Fruit fly (Drosophila melanogaster) whole organism, embryonic: ENCODE data around the gene Cyp12a4.

Source experiments
- ATbp ChIP-seq: fragments of 200-800 bp; sonication (Bioruptor generic); optimal IDR thresholded peaks from 2 replicates; lab custom pipeline; 2017; ENCODE audit warnings: missing biosample characterization, mild to moderate bottlenecking, missing genetic modification characterization, missing genetic modification reagents
- CG10654 ChIP-seq: fragments of 200-800 bp; sonication (Bioruptor generic); optimal IDR thresholded peaks from 2 replicates; lab custom pipeline; 2016; ENCODE audit warnings: missing biosample characterization, missing genetic modification characterization
- CG10979 ChIP-seq: fragments of 200-800 bp; sonication (Bioruptor generic); optimal IDR thresholded peaks from 2 replicates; lab custom pipeline; 2018; ENCODE audit warnings: missing biosample characterization, mild to moderate bottlenecking, missing genetic modification characterization, moderate library complexity
- CG1233 ChIP-seq: fragments of 200-800 bp; sonication (Bioruptor generic); optimal IDR thresholded peaks from 4 replicates; lab custom pipeline; 2018; ENCODE audit warnings: missing biosample characterization, mild to moderate bottlenecking, missing genetic modification characterization
- CG13287 ChIP-seq: fragments of 200-800 bp; sonication (Bioruptor generic); IDR thresholded peaks from 2 replicates; pipeline ENCODE4 v1.3.6; 2022; ENCODE audit warnings: missing biosample characterization, missing genetic modification characterization; ENCODE audit not compliant: partially characterized antibody
- CG14965 ChIP-seq: fragments of 200-800 bp; sonication (Bioruptor generic); optimal IDR thresholded peaks from 2 replicates; lab custom pipeline; 2016; ENCODE audit warnings: missing biosample characterization, missing genetic modification characterization, borderline replicate concordance
- CG15601 ChIP-seq: fragments of 200-800 bp; sonication (Bioruptor generic); optimal IDR thresholded peaks from 3 replicates; lab custom pipeline; 2019; ENCODE audit warnings: missing biosample characterization, mild to moderate bottlenecking, missing genetic modification characterization, moderate library complexity
- CG17186 ChIP-seq: fragments of 200-800 bp; sonication (Bioruptor generic); optimal IDR thresholded peaks from 3 replicates; lab custom pipeline; 2017; ENCODE audit warnings: missing biosample characterization, missing genetic modification reagents, missing genetic modification characterization
- CG17328 ChIP-seq: fragments of 200-800 bp; sonication (Bioruptor generic); IDR thresholded peaks from 2 replicates; pipeline ENCODE4 v1.3.6; 2022; ENCODE audit warnings: missing biosample characterization, missing genetic modification characterization
- CG1832 ChIP-seq: fragments of 200-800 bp; sonication (Bioruptor generic); optimal IDR thresholded peaks from 2 replicates; lab custom pipeline; 2017; ENCODE audit warnings: missing biosample characterization, mild to moderate bottlenecking, missing genetic modification characterization, inconsistent platforms
- CG2116 ChIP-seq: fragments of 200-800 bp; sonication (Bioruptor generic); optimal IDR thresholded peaks from 3 replicates; lab custom pipeline; 2018; ENCODE audit warnings: missing biosample characterization, mild to moderate bottlenecking, missing genetic modification characterization
- CG2712 ChIP-seq: fragments of 200-800 bp; optimal IDR thresholded peaks from 3 replicates; lab custom pipeline; 2019; ENCODE audit warnings: missing biosample characterization, mild to moderate bottlenecking, missing genetic modification characterization, moderate library complexity
- CG3407 ChIP-seq: fragments of 200-800 bp; sonication (Bioruptor generic); optimal IDR thresholded peaks from 2 replicates; lab custom pipeline; 2018; ENCODE audit warnings: missing biosample characterization, mild to moderate bottlenecking, missing genetic modification characterization
- CG4404 ChIP-seq: fragments of 200-800 bp; sonication (Bioruptor generic); IDR thresholded peaks from 2 replicates; pipeline ENCODE4 v1.3.6; 2022; ENCODE audit warnings: missing biosample characterization, missing genetic modification characterization
- CG4424 ChIP-seq: fragments of 200-800 bp; sonication (Bioruptor generic); optimal IDR thresholded peaks from 3 replicates; lab custom pipeline; 2016; ENCODE audit warnings: missing biosample characterization, missing genetic modification characterization
- CG6654 ChIP-seq: fragments of 200-800 bp; sonication (Bioruptor generic); optimal IDR thresholded peaks from 2 replicates; lab custom pipeline; 2017; ENCODE audit warnings: missing biosample characterization, mild to moderate bottlenecking, missing genetic modification characterization
- CG6683 ChIP-seq: fragments of 200-800 bp; sonication (Bioruptor generic); optimal IDR thresholded peaks from 2 replicates; lab custom pipeline; 2017; ENCODE audit warnings: missing biosample characterization, mild to moderate bottlenecking, missing genetic modification characterization, missing genetic modification reagents
- CG6813 ChIP-seq: fragments of 200-800 bp; sonication (Bioruptor generic); optimal IDR thresholded peaks from 2 replicates; lab custom pipeline; 2017; ENCODE audit warnings: missing biosample characterization, missing genetic modification characterization, mild to moderate bottlenecking, moderate library complexity, missing genetic modification reagents
- CG9797 ChIP-seq: fragments of 200-800 bp; sonication (Bioruptor generic); optimal IDR thresholded peaks from 3 replicates; lab custom pipeline; 2018; ENCODE audit warnings: missing biosample characterization, mild to moderate bottlenecking, missing genetic modification characterization
- Ets97D ChIP-seq: fragments of 200-800 bp; sonication (Bioruptor generic); optimal IDR thresholded peaks from 3 replicates; lab custom pipeline; 2016; ENCODE audit warnings: missing biosample characterization, missing genetic modification characterization
- Fer3 ChIP-seq: fragments of 200-800 bp; sonication (Bioruptor generic); optimal IDR thresholded peaks from 2 replicates; lab custom pipeline; 2018; ENCODE audit warnings: missing biosample characterization, mild to moderate bottlenecking, missing genetic modification characterization, moderate library complexity
- HLH54F ChIP-seq: fragments of 200-800 bp; sonication (Bioruptor generic); optimal IDR thresholded peaks from 3 replicates; lab custom pipeline; 2016; ENCODE audit warnings: missing biosample characterization, missing genetic modification characterization
- Hmx ChIP-seq: fragments of 200-800 bp; sonication (Bioruptor generic); optimal IDR thresholded peaks from 2 replicates; lab custom pipeline; 2016; ENCODE audit warnings: missing biosample characterization, missing genetic modification characterization
- Jarid2 ChIP-seq: fragments of 200-800 bp; sonication (Bioruptor generic); optimal IDR thresholded peaks from 3 replicates; lab custom pipeline; 2017; ENCODE audit warnings: mild to moderate bottlenecking, missing biosample characterization, missing genetic modification reagents, missing genetic modification characterization
- Kr ChIP-seq: fragments of 200-800 bp; sonication (Bioruptor generic); optimal IDR thresholded peaks from 2 replicates; lab custom pipeline; 2017; ENCODE audit warnings: missing biosample characterization, mild to moderate bottlenecking, missing genetic modification characterization
- NC2β ChIP-seq: fragments of 200-800 bp; sonication (Bioruptor generic); optimal IDR thresholded peaks from 2 replicates; lab custom pipeline; 2016; ENCODE audit warnings: missing biosample characterization, missing genetic modification characterization
- Neu2 ChIP-seq: fragments of 200-800 bp; sonication (Bioruptor generic); optimal IDR thresholded peaks from 3 replicates; lab custom pipeline; 2016; ENCODE audit warnings: missing biosample characterization, missing genetic modification characterization, borderline replicate concordance
- Oaz ChIP-seq: fragments of 200-800 bp; sonication (Bioruptor generic); IDR thresholded peaks from 2 replicates; pipeline ENCODE4 v1.3.6; 2022; ENCODE audit warnings: missing biosample characterization, missing genetic modification characterization
- Usf ChIP-seq: fragments of 200-800 bp; sonication (Bioruptor generic); optimal IDR thresholded peaks from 2 replicates; lab custom pipeline; 2017; ENCODE audit warnings: missing genotype, missing biosample characterization, missing genetic modification characterization
- Xrp1 ChIP-seq: fragments of 200-800 bp; sonication (Bioruptor generic); IDR thresholded peaks from 2 replicates; pipeline ENCODE4 v1.3.6; 2022; ENCODE audit warnings: missing biosample characterization, missing genetic modification characterization
- ab ChIP-seq: fragments of 200-800 bp; sonication (Bioruptor generic); optimal IDR thresholded peaks from 2 replicates; lab custom pipeline; 2016; ENCODE audit warnings: missing biosample characterization, missing genetic modification characterization
- ash1 ChIP-seq: fragments of 200-800 bp; sonication (Bioruptor generic); optimal IDR thresholded peaks from 2 replicates; lab custom pipeline; 2018; ENCODE audit warnings: missing biosample characterization, mild to moderate bottlenecking, missing genetic modification characterization
- ato ChIP-seq: fragments of 200-800 bp; sonication (Bioruptor generic); IDR thresholded peaks from 2 replicates; pipeline ENCODE4 v1.3.6; 2022; ENCODE audit warnings: missing biosample characterization, missing genetic modification characterization; ENCODE audit not compliant: partially characterized antibody
- chif ChIP-seq, 2 experiments: fragments of 200-800 bp; sonication (Bioruptor generic); optimal IDR thresholded peaks; 3 replicates each; lab custom pipeline; 2016; ENCODE audit warnings: missing biosample characterization in 2 of 2, missing genetic modification characterization in 2 of 2
- corto ChIP-seq: fragments of 200-800 bp; sonication (Bioruptor generic); optimal IDR thresholded peaks from 2 replicates; lab custom pipeline; 2016; ENCODE audit warnings: missing biosample characterization, mild to moderate bottlenecking, missing genetic modification characterization, moderate library complexity
- dan ChIP-seq: fragments of 200-800 bp; sonication (Bioruptor generic); IDR thresholded peaks from 2 replicates; pipeline ENCODE4 v1.3.6; 2022; ENCODE audit warnings: missing biosample characterization, missing genetic modification characterization
- danr ChIP-seq: fragments of 200-800 bp; sonication (Bioruptor generic); IDR thresholded peaks from 2 replicates; pipeline ENCODE4 v1.3.6; 2022; ENCODE audit warnings: missing biosample characterization, missing genetic modification characterization
- emc ChIP-seq: fragments of 200-800 bp; sonication (Bioruptor generic); optimal IDR thresholded peaks from 2 replicates; lab custom pipeline; 2016; ENCODE audit warnings: missing biosample characterization, missing genetic modification characterization
- ems ChIP-seq: fragments of 200-800 bp; sonication (Bioruptor generic); optimal IDR thresholded peaks from 3 replicates; lab custom pipeline; 2016; ENCODE audit warnings: missing biosample characterization, missing genetic modification characterization
- en ChIP-seq: fragments of 200-800 bp; sonication (Bioruptor generic); optimal IDR thresholded peaks from 2 replicates; lab custom pipeline; 2016; ENCODE audit warnings: missing biosample characterization, missing genetic modification characterization
- jigr1 ChIP-seq: fragments of 200-800 bp; sonication (Bioruptor generic); IDR thresholded peaks from 3 replicates; pipeline ENCODE4 v1.3.6; 2022; ENCODE audit warnings: missing biosample characterization, missing genetic modification characterization
- phol ChIP-seq: fragments of 200-800 bp; sonication (Bioruptor generic); optimal IDR thresholded peaks from 3 replicates; lab custom pipeline; 2018; ENCODE audit warnings: missing biosample characterization, mild to moderate bottlenecking, missing genetic modification characterization, moderate library complexity
- psq ChIP-seq: fragments of 200-800 bp; sonication (Bioruptor generic); optimal IDR thresholded peaks from 2 replicates; lab custom pipeline; 2017; ENCODE audit warnings: missing biosample characterization, missing genetic modification characterization
- rib ChIP-seq: fragments of 200-800 bp; sonication (Bioruptor generic); IDR thresholded peaks from 2 replicates; pipeline ENCODE4 v1.3.6; 2022; ENCODE audit warnings: missing biosample characterization, missing genetic modification characterization
- scrt ChIP-seq: fragments of 200-800 bp; sonication (Bioruptor generic); optimal IDR thresholded peaks from 2 replicates; lab custom pipeline; 2018; ENCODE audit warnings: missing biosample characterization, mild to moderate bottlenecking, missing genetic modification characterization, moderate library complexity
- shn ChIP-seq: fragments of 200-800 bp; sonication (Bioruptor generic); optimal IDR thresholded peaks from 3 replicates; lab custom pipeline; 2016; ENCODE audit warnings: missing biosample characterization, missing genetic modification characterization
- stwl ChIP-seq: fragments of 200-800 bp; sonication (Bioruptor generic); optimal IDR thresholded peaks from 3 replicates; lab custom pipeline; 2018; ENCODE audit warnings: missing biosample characterization, mild to moderate bottlenecking, missing genetic modification characterization, moderate library complexity
- tap ChIP-seq: fragments of 200-800 bp; optimal IDR thresholded peaks from 3 replicates; lab custom pipeline; 2019; ENCODE audit warnings: missing biosample characterization, mild to moderate bottlenecking, missing genetic modification characterization, moderate library complexity
- ttk ChIP-seq: fragments of 200-800 bp; sonication (Bioruptor generic); IDR thresholded peaks from 2 replicates; pipeline ENCODE4 v2.1.2; 2022; ENCODE audit warnings: missing biosample characterization, missing genetic modification characterization
- twi ChIP-seq: fragments of 200-800 bp; optimal IDR thresholded peaks from 2 replicates; lab custom pipeline; 2019; ENCODE audit warnings: missing biosample characterization, mild to moderate bottlenecking, missing genetic modification characterization, moderate library complexity
- vfl ChIP-seq: fragments of 200-800 bp; sonication (Bioruptor generic); optimal IDR thresholded peaks from 2 replicates; lab custom pipeline; 2016; ENCODE audit warnings: missing biosample characterization, missing genetic modification characterization
- yki ChIP-seq: fragments of >200 bp; optimal IDR thresholded peaks from 3 replicates; lab custom pipeline; 2018

Gene Cyp12a4

dm6 chr3R:19105821-19106220 lies 29.1 kb upstream of the Cyp12a4 start (continued):
- no peak for TF ChIP-seq HLH54F
- peak; percentile 72 for TF ChIP-seq CG2712 (tag; lab: Kevin White, UChicago)
- TF ChIP-seq scrt (GFP tag; lab: Kevin White, UChicago), result no peak
- TF ChIP-seq Ets97D (GFP tag; lab: Kevin White, UChicago), result no peak
- no peak for TF ChIP-seq danr
- peak; percentile 61 for TF ChIP-seq CG17328 (GFP tag; lab: Robert Waterston, UW)
- TF ChIP-seq jigr1 (GFP tag; lab: Robert Waterston, UW), result no peak
- no peak for TF ChIP-seq CG3407 (GFP tag; lab: Kevin White, UChicago)
- TF ChIP-seq CG10654 (GFP tag; lab: Kevin White, UChicago), result no peak
- no peak for TF ChIP-seq twi (tag; lab: Kevin White, UChicago)
- TF ChIP-seq psq (GFP tag; lab: Kevin White, UChicago), result no peak
- TF ChIP-seq CG4404 (GFP tag; lab: Robert Waterston, UW), result no peak; the same call in 1 of the 2 replicates
- TF ChIP-seq vfl (GFP tag; lab: Kevin White, UChicago), result no peak
- TF ChIP-seq ATbp (GFP tag; lab: Kevin White, UChicago), result peak; percentile 33
- TF ChIP-seq CG13287 (GFP tag; lab: Robert Waterston, UW), result no peak
- TF ChIP-seq stwl (tag; lab: Kevin White, UChicago), result no peak
- TF ChIP-seq ato (GFP tag; lab: Robert Waterston, UW), result no peak
- no peak for TF ChIP-seq CG1832 (GFP tag; lab: Kevin White, UChicago)
- TF ChIP-seq CG14965, result no peak
- no peak for TF ChIP-seq CG15601
- no peak for TF ChIP-seq ab
- TF ChIP-seq ttk, result no peak
- TF ChIP-seq CG1233, result no peak
- peak; percentile 67 for TF ChIP-seq CG10979 (tag; lab: Kevin White, UChicago)
- peak in 1 of 2 experiments; percentile 27 for TF ChIP-seq chif (GFP tag; optimal IDR thresholded peaks at IDR 0.05; lab: Kevin White, UChicago)
- peak; percentile 53 for TF ChIP-seq phol (tag; lab: Kevin White, UChicago)
- no peak for TF ChIP-seq dan (GFP tag; lab: Robert Waterston, UW)
- TF ChIP-seq shn (GFP tag; lab: Kevin White, UChicago), result peak; percentile 1
- peak; percentile 63; the same call in 1 of the 2 replicates for TF ChIP-seq Xrp1 (GFP tag; lab: Robert Waterston, UW)
- no peak for TF ChIP-seq Oaz
- TF ChIP-seq yki (lab: Kevin White, UChicago), result no peak
- no peak for TF ChIP-seq en (GFP tag; lab: Kevin White, UChicago)
- no peak for TF ChIP-seq CG6654 (GFP tag; lab: Kevin White, UChicago)
- no peak for TF ChIP-seq Neu2 (GFP tag; lab: Kevin White, UChicago)
- no peak for TF ChIP-seq ash1 (GFP tag; lab: Kevin White, UChicago)
- no peak for TF ChIP-seq ems (GFP tag; lab: Kevin White, UChicago)
- TF ChIP-seq emc, result no peak
- TF ChIP-seq CG2116 (GFP tag; lab: Kevin White, UChicago), result no peak
- TF ChIP-seq Kr (GFP tag; lab: Kevin White, UChicago), result no peak
- no peak for TF ChIP-seq corto
- TF ChIP-seq tap (tag; lab: Kevin White, UChicago), result peak; percentile 43
- no peak for TF ChIP-seq CG6683 (GFP tag; lab: Kevin White, UChicago)
- no peak for TF ChIP-seq CG9797 (GFP tag; lab: Kevin White, UChicago)
- TF ChIP-seq CG6813 (GFP tag; lab: Kevin White, UChicago), result no peak
- TF ChIP-seq Fer3, result no peak
- no peak for TF ChIP-seq Hmx (GFP tag; lab: Kevin White, UChicago)
- no peak for TF ChIP-seq CG4424
- TF ChIP-seq Jarid2, result no peak
- TF ChIP-seq Usf (GFP tag; lab: Kevin White, UChicago), result no peak
- TF ChIP-seq NC2β (GFP tag; lab: Kevin White, UChicago), result peak; percentile 4
- no peak for TF ChIP-seq rib (GFP tag; lab: Robert Waterston, UW)
- no peak for TF ChIP-seq CG17186 (GFP tag; lab: Kevin White, UChicago)
